Fruit fly (Drosophila melanogaster) whole organism, embryonic: Measurements from ENCODE around the gene Lip2.

Source experiments
- Abd-B ChIP-seq: fragments of 200-800 bp; sonication (Bioruptor generic); optimal IDR thresholded peaks from 2 replicates; lab custom pipeline; 2018; ENCODE audit warnings: missing biosample characterization, mild to moderate bottlenecking, missing genetic modification characterization, moderate library complexity
- Aef1 ChIP-seq: fragments of 200-800 bp; sonication (Bioruptor generic); IDR thresholded peaks from 3 replicates; pipeline ENCODE4 v1.3.6; 2022; ENCODE audit warnings: missing biosample characterization, missing genetic modification characterization
- CG1024 ChIP-seq: fragments of 200-800 bp; sonication (Bioruptor generic); IDR thresholded peaks from 2 replicates; pipeline ENCODE4 v1.3.6; 2022; ENCODE audit warnings: missing biosample characterization, missing genetic modification characterization
- CG11695 ChIP-seq: fragments of 200-800 bp; sonication (Bioruptor generic); IDR thresholded peaks from 3 replicates; pipeline ENCODE4 v1.3.6; 2022; ENCODE audit warnings: missing biosample characterization, missing genetic modification characterization
- CG11696 ChIP-seq: fragments of 200-800 bp; sonication (Bioruptor generic); IDR thresholded peaks from 2 replicates; pipeline ENCODE4 v1.3.6; 2022; ENCODE audit warnings: missing biosample characterization, missing genetic modification characterization
- CG12391 ChIP-seq: fragments of 200-800 bp; sonication (Bioruptor generic); optimal IDR thresholded peaks from 3 replicates; lab custom pipeline; 2018; ENCODE audit warnings: missing biosample characterization, mild to moderate bottlenecking, missing genetic modification characterization, moderate library complexity
- CG12744 ChIP-seq: fragments of 200-800 bp; sonication (Bioruptor generic); optimal IDR thresholded peaks from 2 replicates; lab custom pipeline; 2016; ENCODE audit warnings: missing biosample characterization, missing genetic modification characterization
- CG1603 ChIP-seq: fragments of 200-800 bp; sonication (Bioruptor generic); optimal IDR thresholded peaks from 2 replicates; lab custom pipeline; 2019; ENCODE audit warnings: missing biosample characterization, mild to moderate bottlenecking, missing genetic modification characterization, moderate library complexity
- CG17328 ChIP-seq: fragments of 200-800 bp; sonication (Bioruptor generic); IDR thresholded peaks from 2 replicates; pipeline ENCODE4 v1.3.6; 2022; ENCODE audit warnings: missing biosample characterization, missing genetic modification characterization
- CG2199 ChIP-seq: fragments of 200-800 bp; sonication (Bioruptor generic); IDR thresholded peaks from 3 replicates; pipeline ENCODE4 v1.3.6; 2022; ENCODE audit warnings: missing biosample characterization, missing genetic modification characterization
- CG30403 ChIP-seq: fragments of 200-800 bp; sonication (Bioruptor generic); optimal IDR thresholded peaks from 3 replicates; lab custom pipeline; 2016; ENCODE audit warnings: missing biosample characterization, missing genetic modification characterization
- CG33213 ChIP-seq: fragments of 200-800 bp; sonication (Bioruptor generic); optimal IDR thresholded peaks from 3 replicates; lab custom pipeline; 2016; ENCODE audit warnings: missing biosample characterization, missing genetic modification characterization
- CG4820 ChIP-seq: fragments of 200-800 bp; sonication (Bioruptor generic); optimal IDR thresholded peaks from 3 replicates; lab custom pipeline; 2016; ENCODE audit warnings: missing biosample characterization, missing genetic modification characterization
- CoRest ChIP-seq: fragments of 200-800 bp; sonication (Bioruptor generic); optimal IDR thresholded peaks from 3 replicates; lab custom pipeline; 2018; ENCODE audit warnings: missing biosample characterization, mild to moderate bottlenecking, missing genetic modification characterization, moderate library complexity
- Dbx ChIP-seq: fragments of 200-800 bp; sonication (Bioruptor generic); IDR thresholded peaks from 3 replicates; pipeline ENCODE4 v1.3.6; 2022; ENCODE audit warnings: missing biosample characterization, missing genetic modification characterization
- Ets65A ChIP-seq: fragments of 200-800 bp; sonication (Bioruptor generic); peaks from one replicate; lab custom pipeline; 2016; ENCODE audit warnings: missing biosample characterization, missing genetic modification characterization
- HLH3B ChIP-seq: fragments of 200-800 bp; sonication (Bioruptor generic); IDR thresholded peaks from 2 replicates; pipeline ENCODE4 v1.3.6; 2022; ENCODE audit warnings: missing biosample characterization, missing genetic modification characterization
- Lhr ChIP-seq: fragments of 200-800 bp; sonication (Bioruptor generic); optimal IDR thresholded peaks from 3 replicates; lab custom pipeline; 2017; ENCODE audit warnings: mild to moderate bottlenecking, missing biosample characterization, missing genetic modification reagents, missing genetic modification characterization
- MBD-R2 ChIP-seq: fragments of 200-800 bp; sonication (Bioruptor generic); IDR thresholded peaks from 2 replicates; pipeline ENCODE4 v1.3.6; 2022; ENCODE audit warnings: missing biosample characterization, missing genetic modification characterization
- Myb ChIP-seq: fragments of 200-800 bp; sonication (Bioruptor generic); optimal IDR thresholded peaks from 2 replicates; lab custom pipeline; 2016; ENCODE audit warnings: missing biosample characterization, missing genetic modification characterization
- Nf-YA ChIP-seq: fragments of 200-800 bp; sonication (Bioruptor generic); IDR thresholded peaks from 2 replicates; pipeline ENCODE4 v1.3.6; 2022; ENCODE audit warnings: missing biosample characterization, missing genetic modification characterization
- Nf-YB ChIP-seq: fragments of 200-800 bp; sonication (Bioruptor generic); optimal IDR thresholded peaks from 3 replicates; lab custom pipeline; 2019; ENCODE audit warnings: missing biosample characterization, mild to moderate bottlenecking, missing genetic modification characterization, moderate library complexity
- Oli ChIP-seq: fragments of 200-800 bp; sonication (Bioruptor generic); optimal IDR thresholded peaks from 2 replicates; lab custom pipeline; 2018; ENCODE audit warnings: missing biosample characterization, mild to moderate bottlenecking, missing genetic modification characterization, moderate library complexity
- Optix ChIP-seq: fragments of 200-800 bp; sonication (Bioruptor generic); IDR thresholded peaks from 3 replicates; pipeline ENCODE4 v1.3.6; 2022; ENCODE audit warnings: missing biosample characterization, missing genetic modification characterization
- Rfx ChIP-seq: fragments of 200-800 bp; sonication (Bioruptor generic); IDR thresholded peaks from 2 replicates; pipeline ENCODE4 v1.3.6; 2022; ENCODE audit warnings: missing biosample characterization, missing genetic modification characterization
- Taf1 ChIP-seq: fragments of 200-800 bp; sonication (Bioruptor generic); IDR thresholded peaks from 2 replicates; pipeline ENCODE4 v1.3.6; 2022; ENCODE audit warnings: missing biosample characterization, missing genetic modification characterization
- Trl ChIP-seq, 3 experiments: fragments of >200 bp in 2 of 3; fragments of 200-800 bp in 1 of 3; sonication (Bioruptor generic) in 1 of 3; optimal IDR thresholded peaks; 2 replicates in 1 of 3; 3 replicates in 2 of 3; lab custom pipeline; 2016 to 2017; ENCODE audit warnings: missing biosample characterization in 1 of 3, missing genetic modification characterization in 1 of 3
- al ChIP-seq: fragments of 200-800 bp; sonication (Bioruptor generic); IDR thresholded peaks from 2 replicates; pipeline ENCODE4 v1.3.6; 2022; ENCODE audit warnings: missing biosample characterization, missing genetic modification characterization
- bab2 ChIP-seq: fragments of 200-800 bp; sonication (Bioruptor generic); optimal IDR thresholded peaks from 2 replicates; lab custom pipeline; 2016; ENCODE audit warnings: missing biosample characterization, missing genetic modification characterization
- btn ChIP-seq: fragments of 200-800 bp; sonication (Bioruptor generic); optimal IDR thresholded peaks from 2 replicates; lab custom pipeline; 2016; ENCODE audit warnings: missing biosample characterization, missing genetic modification characterization
- cato ChIP-seq: fragments of 200-800 bp; sonication (Bioruptor generic); optimal IDR thresholded peaks from 2 replicates; lab custom pipeline; 2016; ENCODE audit warnings: missing biosample characterization, missing genetic modification characterization, borderline replicate concordance
- caup ChIP-seq: fragments of 200-800 bp; sonication (Bioruptor generic); optimal IDR thresholded peaks from 3 replicates; lab custom pipeline; 2017; ENCODE audit warnings: missing biosample characterization, mild to moderate bottlenecking, missing genetic modification characterization, moderate library complexity; ENCODE audit not compliant: severe bottlenecking
- chinmo ChIP-seq: fragments of 200-800 bp; sonication (Bioruptor generic); IDR thresholded peaks from 4 replicates; pipeline ENCODE4 v1.3.6; 2022; ENCODE audit warnings: missing biosample characterization, missing genetic modification characterization; ENCODE audit not compliant: partially characterized antibody
- crp ChIP-seq, 2 experiments: fragments of 200-800 bp; sonication (Bioruptor generic); optimal IDR thresholded peaks; 2 replicates in 1 of 2; 3 replicates in 1 of 2; lab custom pipeline; 2017; ENCODE audit warnings: missing biosample characterization in 2 of 2, missing genetic modification characterization in 2 of 2, mild to moderate bottlenecking in 1 of 2, moderate library complexity in 1 of 2
- danr ChIP-seq: fragments of 200-800 bp; sonication (Bioruptor generic); IDR thresholded peaks from 2 replicates; pipeline ENCODE4 v1.3.6; 2022; ENCODE audit warnings: missing biosample characterization, missing genetic modification characterization
- dm ChIP-seq: fragments of 200-800 bp; sonication (Bioruptor generic); optimal IDR thresholded peaks from 3 replicates; lab custom pipeline; 2016; ENCODE audit warnings: missing biosample characterization, missing genetic modification characterization
- gce ChIP-seq: fragments of 200-800 bp; sonication (Bioruptor generic); IDR thresholded peaks from 3 replicates; pipeline ENCODE4 v1.3.6; 2022; ENCODE audit warnings: missing biosample characterization, missing genetic modification characterization
- ken ChIP-seq: fragments of 200-800 bp; sonication (Bioruptor generic); IDR thresholded peaks from 3 replicates; pipeline ENCODE4 v1.3.6; 2022; ENCODE audit warnings: missing biosample characterization, missing genetic modification characterization
- knrl ChIP-seq: fragments of 200-800 bp; sonication (Bioruptor generic); IDR thresholded peaks from 3 replicates; pipeline ENCODE4 v1.3.6; 2022; ENCODE audit warnings: missing biosample characterization, missing genetic modification characterization; ENCODE audit not compliant: partially characterized antibody
- lbe ChIP-seq: fragments of 200-800 bp; sonication (Bioruptor generic); optimal IDR thresholded peaks from 2 replicates; lab custom pipeline; 2016; ENCODE audit warnings: missing biosample characterization, mild to moderate bottlenecking, missing genetic modification characterization
- odd ChIP-seq: fragments of 200-800 bp; sonication (Bioruptor generic); optimal IDR thresholded peaks from 2 replicates; lab custom pipeline; 2017; ENCODE audit warnings: missing biosample characterization, mild to moderate bottlenecking, missing genetic modification characterization
- onecut ChIP-seq: fragments of 200-800 bp; sonication (Bioruptor generic); IDR thresholded peaks from 2 replicates; pipeline ENCODE4 v1.3.6; 2022; ENCODE audit warnings: missing biosample characterization, missing genetic modification characterization
- org-1 ChIP-seq: fragments of 200-800 bp; sonication (Bioruptor generic); optimal IDR thresholded peaks from 2 replicates; lab custom pipeline; 2017; ENCODE audit warnings: missing biosample characterization, missing genetic modification characterization
- pum ChIP-seq: fragments of 200-800 bp; sonication (Bioruptor generic); optimal IDR thresholded peaks from 2 replicates; lab custom pipeline; 2016; ENCODE audit warnings: missing biosample characterization, missing genetic modification characterization
- sima ChIP-seq: fragments of 200-800 bp; sonication (Bioruptor generic); optimal IDR thresholded peaks from 2 replicates; lab custom pipeline; 2016; ENCODE audit warnings: missing biosample characterization, missing genetic modification characterization
- slbo ChIP-seq: fragments of 200-800 bp; sonication (Bioruptor generic); IDR thresholded peaks from 2 replicates; pipeline ENCODE4 v1.3.6; 2022; ENCODE audit warnings: missing biosample characterization, missing genetic modification characterization
- slou ChIP-seq: fragments of 200-800 bp; sonication (Bioruptor generic); optimal IDR thresholded peaks from 3 replicates; lab custom pipeline; 2016; ENCODE audit warnings: missing biosample characterization, missing genetic modification characterization
- sob ChIP-seq: fragments of 200-800 bp; sonication (Bioruptor generic); IDR thresholded peaks from 2 replicates; pipeline ENCODE4 v1.3.6; 2022; ENCODE audit warnings: missing biosample characterization, missing genetic modification characterization
- vfl ChIP-seq: fragments of 200-800 bp; sonication (Bioruptor generic); optimal IDR thresholded peaks from 2 replicates; lab custom pipeline; 2016; ENCODE audit warnings: missing biosample characterization, missing genetic modification characterization
- yki ChIP-seq: fragments of >200 bp; optimal IDR thresholded peaks from 3 replicates; lab custom pipeline; 2018

The Lip2 gene

DNA sequence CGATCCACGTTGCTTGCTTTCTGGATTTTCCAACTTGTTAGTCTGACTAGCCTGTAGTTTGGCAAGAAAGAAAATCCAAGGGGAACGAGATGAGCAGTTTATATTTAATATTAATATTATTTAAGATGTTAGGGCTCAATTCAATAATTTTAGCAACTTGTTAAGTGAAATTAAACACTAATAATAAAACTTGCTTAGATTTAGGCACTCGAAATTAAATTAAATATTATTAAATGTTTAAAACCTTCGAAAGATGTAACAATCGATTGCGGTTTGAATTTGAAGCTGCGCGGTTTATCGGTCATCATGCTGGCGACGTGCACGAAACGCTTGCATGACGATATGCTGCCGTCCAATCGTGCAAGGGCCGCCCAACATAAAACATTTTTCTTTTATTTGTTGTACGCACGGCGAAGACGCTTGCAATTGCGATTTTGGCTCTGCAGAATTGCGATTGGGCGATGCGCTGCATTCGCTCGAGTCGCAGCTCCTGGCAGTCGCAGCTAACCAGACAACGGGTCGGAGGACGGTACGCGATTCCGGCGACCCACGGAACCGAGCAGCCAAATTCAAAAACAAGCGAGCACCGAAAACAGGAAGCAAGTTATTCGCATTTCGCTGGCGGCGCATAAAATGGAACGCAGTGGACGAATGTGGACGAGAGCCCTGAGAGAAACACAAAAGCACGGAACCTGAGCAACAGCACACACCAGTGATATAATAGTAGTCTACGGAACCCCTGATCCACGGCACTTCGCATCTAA is 27.9 kb upstream of the Lip2 start, which contains the start of the genes Vha16-5 and CG12299 (continued):
- TF ChIP-seq CG30403 (GFP tag; lab: Kevin White, UChicago) (peak; percentile 93), Myb (peak; percentile 81), HLH3B (GFP tag; lab: Robert Waterston, UW) (peak; percentile 93), org-1 (GFP tag; lab: Kevin White, UChicago) (peak; percentile 16), slbo (GFP tag; lab: Robert Waterston, UW) (peak; percentile 96), Abd-B (GFP tag; lab: Kevin White, UChicago) (peak; percentile 71), Nf-YB (GFP tag; lab: Kevin White, UChicago) (no peak), Nf-YA (GFP tag; lab: Robert Waterston, UW) (peak; percentile 74; the same call in 1 of the 2 replicates), lbe (GFP tag; lab: Kevin White, UChicago) (peak; percentile 73), Trl (optimal IDR thresholded peaks at IDR 0.05; lab: Kevin White, UChicago) (no peak), Trl (GFP tag; optimal IDR thresholded peaks at IDR 0.05; lab: Kevin White, UChicago) (peak; percentile 86), slou (GFP tag; lab: Kevin White, UChicago) (peak; percentile 57), CG17328 (peak; percentile 93), CG1603 (tag; lab: Kevin White, UChicago) (peak; percentile 94), CG11696 (GFP tag; lab: Robert Waterston, UW) (peak; percentile 52), Lhr (peak; percentile 2), Rfx (GFP tag; lab: Robert Waterston, UW) (peak; percentile 96), MBD-R2 (GFP tag; lab: Robert Waterston, UW) (peak; percentile 90), crp (GFP tag; optimal IDR thresholded peaks at IDR 0.05; lab: Kevin White, UChicago) (peak in 1 of 2 experiments; percentile 57), CoRest (tag; lab: Kevin White, UChicago) (peak; percentile 74), CG11695 (GFP tag; lab: Robert Waterston, UW) (peak; percentile 29; the same call in 1 of the 3 replicates), CG33213 (GFP tag; lab: Kevin White, UChicago) (peak; percentile 92), vfl (peak; percentile 84), al (GFP tag; lab: Robert Waterston, UW) (peak; percentile 72), btn (GFP tag; lab: Kevin White, UChicago) (peak; percentile 53), CG2199 (GFP tag; lab: Robert Waterston, UW) (peak; percentile 75; the same call in 1 of the 3 replicates), Aef1 (GFP tag; lab: Robert Waterston, UW) (peak; percentile 92), gce (no peak), sob (GFP tag; lab: Robert Waterston, UW) (peak; percentile 96), sima (GFP tag; lab: Kevin White, UChicago) (no peak), CG4820 (GFP tag; lab: Kevin White, UChicago) (peak; percentile 82), onecut (GFP tag; lab: Robert Waterston, UW) (peak; percentile 89), dm (GFP tag; lab: Kevin White, UChicago) (peak; percentile 79), Taf1 (GFP tag; lab: Robert Waterston, UW) (peak; percentile 55), chinmo (GFP tag; lab: Robert Waterston, UW) (peak; percentile 87; the same call in 3 of the 4 replicates), bab2 (GFP tag; lab: Kevin White, UChicago) (peak; percentile 83), CG1024 (GFP tag; lab: Robert Waterston, UW) (peak; percentile 88), yki (no peak), caup (GFP tag; lab: Kevin White, UChicago) (peak; percentile 63), Ets65A (GFP tag; lab: Kevin White, UChicago) (peak; percentile 99), odd (GFP tag; lab: Kevin White, UChicago) (no peak), cato (peak; percentile 64), Dbx (peak; percentile 91), knrl (GFP tag; lab: Robert Waterston, UW) (peak; percentile 88), Optix (GFP tag; lab: Robert Waterston, UW) (peak; percentile 92), danr (GFP tag; lab: Robert Waterston, UW) (0 out of 2 replicates have a peak, but pooled peaks have one; percentile 9), CG12391 (tag; lab: Kevin White, UChicago) (peak; percentile 83), pum (GFP tag; lab: Kevin White, UChicago) (peak; percentile 78), CG12744 (GFP tag; lab: Kevin White, UChicago) (peak; percentile 69), ken (peak; percentile 98), Oli (tag; lab: Kevin White, UChicago) (peak; percentile 29)
